Worm (Caenorhabditis elegans): Measurements from ENCODE around the gene str-123.

DNA sequence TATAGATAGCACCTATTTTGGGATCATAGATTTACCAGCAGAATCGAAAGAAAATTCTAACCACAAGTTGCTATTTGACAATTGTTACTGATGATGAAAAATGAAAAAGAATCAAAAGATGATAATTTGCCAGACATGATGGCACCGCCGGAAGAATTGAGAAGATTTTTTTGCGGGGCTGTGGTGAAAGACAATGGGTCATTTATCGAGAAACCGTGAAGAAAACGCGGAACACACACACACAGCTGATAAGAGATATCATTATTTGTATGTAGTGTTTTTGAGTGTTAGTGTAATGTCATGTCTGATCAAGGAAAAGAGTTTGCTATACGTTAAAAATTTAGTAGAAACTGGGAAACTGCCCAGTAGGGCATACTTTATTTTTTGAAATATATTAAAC, 44.7 kb downstream of the str-123 start:
- TF ChIP-seq unc-39 (tag; optimal IDR thresholded peaks at IDR 0.05) (no peak), lin-39 (tag; optimal IDR thresholded peaks at IDR 0.05) (no peak), nhr-41 (GFP tag; IDR thresholded peaks at IDR 0.05) (no peak), nhr-25 (tag; optimal IDR thresholded peaks at IDR 0.05; ENCODE audit: borderline replicate concordance, insufficient read depth) (no peak), lsy-2 (tag; optimal IDR thresholded peaks at IDR 0.05) (no peak), jun-1 (tag; optimal IDR thresholded peaks at IDR 0.05) (no peak), mdl-1 (tag; optimal IDR thresholded peaks at IDR 0.05) (no peak)

All from whole organism, L4 larva.